Worm (Caenorhabditis elegans) whole organism, L3 larva: ENCODE data around the gene C25E10.17.

Source experiments
- ama-1 ChIP-seq: fragments of 150-350 bp; optimal IDR thresholded peaks from 2 replicates; lab custom pipeline; 2018
- ceh-16 ChIP-seq: sonication (generic microtip); optimal IDR thresholded peaks from 2 replicates; lab custom pipeline; 2017; ENCODE audit warnings: missing biosample characterization, missing genetic modification characterization
- ceh-28 ChIP-seq: fragments of 150-350 bp; optimal IDR thresholded peaks from 2 replicates; lab custom pipeline; 2014; ENCODE audit warnings: missing biosample characterization, missing genetic modification reagents, missing genetic modification characterization
- ceh-82 ChIP-seq: fragments of 150-350 bp; optimal IDR thresholded peaks from 2 replicates; lab custom pipeline; 2014; ENCODE audit warnings: missing biosample characterization, missing genetic modification characterization
- daf-12 ChIP-seq: fragments of 150-350 bp; optimal IDR thresholded peaks from 2 replicates; lab custom pipeline; 2014; ENCODE audit warnings: missing biosample characterization, missing genetic modification reagents, missing genetic modification characterization
- egl-27 ChIP-seq: sonication (generic microtip); optimal IDR thresholded peaks from 4 replicates; lab custom pipeline; 2017; ENCODE audit warnings: missing biosample characterization, missing genetic modification reagents, missing genetic modification characterization
- egl-5 ChIP-seq: fragments of 150-350 bp; optimal IDR thresholded peaks from 2 replicates; lab custom pipeline; 2017; ENCODE audit warnings: missing biosample characterization, missing genetic modification reagents, missing genetic modification characterization, inconsistent platforms
- elt-2 ChIP-seq: sonication (generic microtip); optimal IDR thresholded peaks from 2 replicates; lab custom pipeline; 2016; ENCODE audit warnings: missing genetic modification reagents, mild to moderate bottlenecking, missing genetic modification characterization, missing compliant biosample characterization
- elt-3 ChIP-seq, 3 experiments: fragments of 150-350 bp in 1 of 3; sonication (generic microtip) in 2 of 3; optimal IDR thresholded peaks; 2 replicates in 2 of 3; 4 replicates in 1 of 3; lab custom pipeline; 2014 to 2017; ENCODE audit warnings: missing biosample characterization in 3 of 3, missing genetic modification characterization in 3 of 3
- eor-1 ChIP-seq, 2 experiments: fragments of 150-350 bp; optimal IDR thresholded peaks; 2 replicates each; lab custom pipeline; 2014 to 2018; ENCODE audit warnings: missing biosample characterization in 2 of 2, missing genetic modification characterization in 2 of 2
- fkh-10 ChIP-seq: sonication (generic microtip); optimal IDR thresholded peaks from 2 replicates; lab custom pipeline; 2017; ENCODE audit warnings: missing biosample characterization, missing genetic modification reagents, missing genetic modification characterization
- fos-1 ChIP-seq: fragments of 150-350 bp; optimal IDR thresholded peaks from 2 replicates; lab custom pipeline; 2014; ENCODE audit warnings: missing biosample characterization, missing genetic modification characterization
- jun-1 ChIP-seq: fragments of 150-350 bp; optimal IDR thresholded peaks from 2 replicates; lab custom pipeline; 2014; ENCODE audit warnings: missing biosample characterization, missing genetic modification reagents, missing genetic modification characterization
- lsy-12 ChIP-seq: sonication (generic microtip); optimal IDR thresholded peaks from 2 replicates; lab custom pipeline; 2016; ENCODE audit warnings: mild to moderate bottlenecking, missing genetic modification characterization, missing compliant biosample characterization
- mdl-1 ChIP-seq: fragments of 150-350 bp; optimal IDR thresholded peaks from 2 replicates; lab custom pipeline; 2014; ENCODE audit warnings: missing biosample characterization, missing genetic modification characterization
- mml-1 ChIP-seq: fragments of 150-350 bp; sonication (generic microtip); optimal IDR thresholded peaks from 3 replicates; lab custom pipeline; 2014; ENCODE audit warnings: missing biosample characterization, missing genetic modification characterization
- nfya-1 ChIP-seq: sonication (generic microtip); optimal IDR thresholded peaks from 2 replicates; lab custom pipeline; 2017; ENCODE audit warnings: missing genetic modification characterization, mild to moderate bottlenecking, missing compliant biosample characterization, antibody characterized with exemption, moderate library complexity; ENCODE audit not compliant: insufficient read depth
- nhr-12 ChIP-seq: fragments of 150-350 bp; optimal IDR thresholded peaks from 2 replicates; lab custom pipeline; 2014; ENCODE audit warnings: missing biosample characterization, missing genetic modification characterization
- nhr-23 ChIP-seq: fragments of 150-350 bp; optimal IDR thresholded peaks from 2 replicates; lab custom pipeline; 2014; ENCODE audit warnings: missing biosample characterization, missing genetic modification reagents, missing genetic modification characterization
- nhr-237 ChIP-seq: fragments of 150-350 bp; optimal IDR thresholded peaks from 2 replicates; lab custom pipeline; 2014; ENCODE audit warnings: missing biosample characterization, missing genetic modification characterization
- nhr-25 ChIP-seq: sonication (generic microtip); optimal IDR thresholded peaks from 2 replicates; lab custom pipeline; 2017; ENCODE audit warnings: missing biosample characterization, missing genetic modification characterization
- nhr-28 ChIP-seq: fragments of 150-350 bp; optimal IDR thresholded peaks from 2 replicates; lab custom pipeline; 2014; ENCODE audit warnings: missing biosample characterization, missing genetic modification characterization
- nhr-43 ChIP-seq: sonication (generic microtip); optimal IDR thresholded peaks from 2 replicates; lab custom pipeline; 2016; ENCODE audit warnings: mild to moderate bottlenecking, missing genetic modification characterization, missing compliant biosample characterization; ENCODE audit not compliant: poor library complexity, severe bottlenecking
- nhr-77 ChIP-seq: fragments of 150-350 bp; optimal IDR thresholded peaks from 2 replicates; lab custom pipeline; 2014; ENCODE audit warnings: missing biosample characterization, missing genetic modification characterization
- tbx-2 ChIP-seq: sonication (generic microtip); optimal IDR thresholded peaks from 2 replicates; lab custom pipeline; 2016; ENCODE audit warnings: mild to moderate bottlenecking, missing genetic modification characterization, missing compliant biosample characterization
- unc-39 ChIP-seq: sonication (generic microtip); optimal IDR thresholded peaks from 4 replicates; lab custom pipeline; 2017; ENCODE audit warnings: missing biosample characterization, missing genetic modification characterization
- zag-1 ChIP-seq: fragments of 150-350 bp; optimal IDR thresholded peaks from 2 replicates; lab custom pipeline; 2014; ENCODE audit warnings: missing biosample characterization, missing genetic modification characterization

C25E10.17 gene

DNA sequence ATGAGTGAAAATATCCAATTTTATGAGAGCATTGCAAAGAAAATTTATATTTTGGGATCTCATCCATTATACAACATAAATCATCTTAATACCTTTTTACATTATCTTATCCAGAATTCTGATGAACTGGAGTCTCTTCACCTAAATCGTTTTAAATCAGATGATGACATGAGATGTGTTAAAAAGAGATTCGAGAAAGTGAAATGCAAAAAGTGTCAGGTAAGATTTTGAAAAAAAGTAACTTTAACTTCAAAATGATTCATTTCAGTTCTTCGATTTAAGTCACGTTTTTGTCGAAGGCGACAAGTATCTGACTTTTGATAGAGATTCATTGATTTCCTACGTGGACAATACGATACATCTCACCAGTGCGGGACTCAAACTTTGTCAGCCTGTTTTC is 28.5 kb downstream of the C25E10.17 start:
- TF ChIP-seq ceh-82 (tag; lab: Kevin White, UChicago) (no peak), nfya-1 (tag; lab: Kevin White, UChicago) (no peak), jun-1 (tag; lab: Kevin White, UChicago) (no peak)

DNA sequence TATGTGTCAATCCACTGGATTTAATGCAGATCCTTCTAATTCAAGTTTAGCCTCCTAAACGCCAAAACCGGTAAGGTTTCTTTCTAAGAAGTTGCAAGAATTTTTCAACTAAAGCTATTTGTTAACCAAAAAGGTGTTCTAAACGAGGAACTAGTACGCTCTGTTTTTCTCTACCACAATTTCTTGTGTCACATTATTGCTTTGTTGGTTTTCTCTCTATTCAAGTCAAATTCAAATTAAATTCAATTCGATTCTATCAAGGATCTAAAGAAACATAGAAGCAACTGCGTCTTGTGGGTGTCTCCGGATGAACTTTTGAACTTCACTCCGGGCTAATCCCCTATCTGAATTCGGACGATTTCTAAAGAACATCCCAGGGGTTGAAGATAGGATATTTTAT is 30.9 kb downstream of the C25E10.17 start, which contains the start of gene oac-40:
oac-40 (plus strand) TSS at position 301 of the 400 bp plus-strand sequence.
- TF ChIP-seq fos-1 (tag; lab: Kevin White, UChicago) (no peak), nhr-43 (no peak)
- TF ChIP-seq, all 47 proteins: peak for 0

DNA sequence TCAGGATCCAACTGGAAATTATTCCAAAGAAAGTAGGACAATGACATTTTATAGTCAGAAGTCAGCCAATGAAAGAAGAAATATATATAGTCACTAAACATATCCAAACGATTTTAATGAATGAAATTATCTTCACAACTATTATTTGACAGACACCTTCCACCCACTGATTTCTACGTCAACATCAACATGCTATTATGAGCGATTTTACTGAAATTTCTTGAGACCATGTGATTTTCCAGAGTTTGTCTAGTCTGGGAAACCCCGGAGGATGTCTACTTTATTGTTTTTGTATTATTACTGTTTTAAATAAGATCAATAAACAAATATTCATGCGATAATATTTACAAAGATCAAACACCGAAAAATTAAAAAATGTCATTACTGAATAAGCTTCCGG is 31.9 kb downstream of the C25E10.17 start, which contains the start of gene srt-18:
srt-18 (minus strand) TSS at position 101 of the 400 bp plus-strand sequence.
- TF ChIP-seq egl-27 (no peak), mml-1 (tag; lab: Kevin White, UChicago) (no peak), fkh-10 (GFP tag; lab: Kevin White, UChicago) (no peak), fos-1 (tag; lab: Kevin White, UChicago) (no peak), egl-5 (no peak), nhr-237 (no peak), unc-39 (tag; lab: Kevin White, UChicago) (no peak), daf-12 (tag; lab: Kevin White, UChicago) (no peak), jun-1 (tag; lab: Kevin White, UChicago) (no peak), eor-1 (tag; optimal IDR thresholded peaks at IDR 0.05; lab: Kevin White, UChicago) (no peak), nhr-28 (tag; lab: Kevin White, UChicago) (no peak), ceh-28 (tag; lab: Kevin White, UChicago) (no peak), tbx-2 (tag; lab: Kevin White, UChicago) (no peak), elt-3 (tag; optimal IDR thresholded peaks at IDR 0.05; lab: Kevin White, UChicago) (no peak), nhr-23 (no peak), nfya-1 (tag; lab: Kevin White, UChicago) (no peak)

DNA sequence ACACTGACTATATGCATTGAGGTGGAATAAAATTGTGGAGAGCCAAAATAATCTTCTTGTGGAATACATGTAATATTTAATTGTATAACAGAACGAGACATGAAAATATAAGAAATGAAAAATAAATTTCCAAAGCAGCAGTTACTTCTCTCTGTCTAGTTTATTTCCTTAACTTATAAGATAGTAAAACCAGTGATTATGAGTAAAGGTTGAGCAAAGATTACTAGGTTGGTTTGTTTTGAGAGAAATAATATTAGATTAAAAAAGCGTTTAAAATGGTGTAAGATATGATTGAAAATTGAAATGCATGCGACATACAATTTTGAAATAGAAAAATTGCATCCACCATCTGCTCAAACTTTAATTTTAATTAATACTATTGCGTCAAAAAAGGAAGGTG is 33.6 kb downstream of the C25E10.17 start, which contains the start of gene srh-201:
srh-201 (minus strand) TSS at position 101 of the 400 bp plus-strand sequence.
- TF ChIP-seq lsy-12, result no peak

DNA sequence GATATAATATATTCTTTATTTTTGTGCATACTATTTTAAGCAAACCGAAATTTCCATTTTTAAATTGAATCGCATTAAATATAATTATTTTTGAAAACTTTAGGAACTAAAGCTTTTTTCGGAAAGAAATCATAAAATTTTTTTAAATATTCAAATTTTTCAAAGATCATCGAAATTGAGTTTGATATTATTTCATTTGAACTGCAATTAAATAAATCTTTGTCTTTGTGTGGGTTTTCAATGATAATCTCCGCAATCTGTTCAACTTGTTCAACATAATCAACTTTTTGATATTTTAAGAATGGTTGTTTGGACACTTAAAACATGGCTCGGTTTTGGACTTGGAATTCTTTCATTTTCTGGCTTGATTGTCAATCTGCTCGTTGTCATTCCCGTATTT is 38.2 kb downstream of the C25E10.17 start, which contains the start of gene srx-2:
srx-2 (plus strand) TSS at position 301 of the 400 bp plus-strand sequence.
- TF ChIP-seq nhr-12, result no peak
- TF ChIP-seq mml-1 (tag; lab: Kevin White, UChicago), result no peak
- no peak for TF ChIP-seq egl-5
- no peak for TF ChIP-seq unc-39 (tag; lab: Kevin White, UChicago)
- TF ChIP-seq, all 47 proteins: peak for 0

DNA sequence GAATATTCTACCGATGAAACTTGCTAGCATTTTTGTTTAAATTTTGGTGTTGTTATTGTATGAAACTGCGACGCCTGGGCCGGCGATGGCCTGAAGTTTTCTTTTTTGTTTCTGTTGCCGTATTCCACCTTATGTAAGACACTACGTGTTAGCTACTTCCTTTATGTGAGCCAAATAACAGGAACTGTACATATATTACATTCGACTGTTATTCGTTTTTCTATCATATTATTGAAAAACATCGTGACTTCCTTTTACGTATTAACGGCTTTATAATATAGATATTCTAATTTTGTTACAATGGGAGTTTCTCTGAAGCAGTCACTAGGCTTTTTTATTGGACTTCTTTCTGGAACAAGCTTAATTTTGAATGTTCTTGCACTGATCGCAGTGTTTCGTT is 42.2 kb downstream of the C25E10.17 start, which contains the start of gene srx-3:
srx-3 (plus strand) TSS at position 301 of the 400 bp plus-strand sequence.
- TF ChIP-seq mdl-1 (tag; lab: Kevin White, UChicago) (no peak), nhr-25 (tag; lab: Kevin White, UChicago) (no peak), nhr-28 (tag; lab: Kevin White, UChicago) (no peak), zag-1 (tag; lab: Kevin White, UChicago) (no peak), eor-1 (tag; optimal IDR thresholded peaks at IDR 0.05; lab: Kevin White, UChicago) (no peak), ceh-16 (tag; lab: Kevin White, UChicago) (no peak)
- TF ChIP-seq, all 47 proteins: peak for 0

DNA sequence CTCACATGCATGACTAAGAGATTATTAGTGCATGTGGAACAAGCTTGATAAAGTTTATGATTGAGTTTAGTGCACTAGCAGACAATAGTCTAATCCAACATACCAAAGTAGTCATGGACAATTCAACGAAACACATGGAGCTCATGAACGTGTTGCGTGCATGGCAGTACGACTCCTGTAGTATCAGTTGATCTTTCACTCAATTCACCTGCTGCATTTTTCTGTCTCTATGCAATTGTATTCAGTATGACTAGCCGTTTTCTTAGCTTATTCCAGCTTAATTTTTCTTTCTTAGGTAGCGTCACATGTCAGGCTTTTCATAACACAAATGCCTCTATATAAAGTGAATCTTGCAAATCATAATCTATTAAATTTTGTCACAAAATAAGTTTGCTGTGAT is 44.1 kb downstream of the C25E10.17 start, which contains the start of gene srx-1:
srx-1 (plus strand) TSS at position 382 of the 400 bp plus-strand sequence.
- TF ChIP-seq nhr-77, result no peak
- TF ChIP-seq elt-2 (tag; lab: Kevin White, UChicago), result no peak
- no peak for TF ChIP-seq ama-1
- no peak for TF ChIP-seq tbx-2 (tag; lab: Kevin White, UChicago)
- TF ChIP-seq nhr-28 (tag; lab: Kevin White, UChicago), result no peak
- no peak for TF ChIP-seq nhr-25 (tag; lab: Kevin White, UChicago)
- TF ChIP-seq lsy-12, result no peak
